Comparison of ENCODE assay signal across 6 fruit fly cellular contexts in the genomic region with DNA sequence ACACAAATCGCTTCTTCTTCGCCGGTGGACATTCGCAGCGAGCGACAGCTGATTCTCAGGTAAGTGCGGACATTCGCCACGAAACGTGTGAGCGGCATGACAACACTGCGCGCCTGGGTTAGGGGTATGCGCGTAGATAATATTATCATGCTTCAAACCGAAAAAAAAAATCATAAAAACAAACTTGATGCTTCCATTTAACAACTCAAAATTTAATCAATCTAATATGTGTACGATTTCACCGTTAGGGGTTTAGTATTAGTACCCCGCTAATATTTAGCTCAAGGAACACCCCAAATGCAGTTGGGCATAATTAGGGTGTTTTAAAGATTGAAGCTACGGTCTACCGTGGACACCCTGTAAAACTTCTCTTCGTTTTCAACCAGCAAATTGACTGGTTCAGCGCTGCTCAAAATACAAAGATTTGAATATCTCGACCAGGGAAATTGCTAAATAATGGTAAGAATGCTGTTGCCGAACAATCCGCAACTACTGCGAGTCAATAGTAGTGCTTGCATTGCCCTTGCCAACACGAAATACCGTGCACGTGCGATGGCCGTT.
A peak's percentile ranks its signal among the peaks of the same experiment; 100 is the strongest.
TF ChIP-seq lines count a peak whose summit lies in the region.

TSS of gene CG17271 (minus strand) at position 34 of the 561 bp plus-strand sequence.
TSS of gene RpS20 (plus strand) at position 367 of the 561 bp plus-strand sequence.

- TF ChIP-seq CTCF in S2 (optimal IDR thresholded peaks at IDR 0.05; lab: Kevin White, UChicago): peak; percentile 23 to 49
- TF ChIP-seq CTCF in whole organism, embryonic (GFP tag; optimal IDR thresholded peaks at IDR 0.05; lab: Kevin White, UChicago): peak; percentile 38

TF ChIP-seq in whole organism, adult, 20 proteins besides CTCF, POLR2A, EP300 and RAD21 (continues in another document):
- peak; percentile 81 for TF ChIP-seq ovo (GFP tag; optimal IDR thresholded peaks at IDR 0.05; lab: Kevin White, UChicago)
- TF ChIP-seq toe (GFP tag; optimal IDR thresholded peaks at IDR 0.05; lab: Kevin White, UChicago): peak; percentile 96
- TF ChIP-seq pad (GFP tag; optimal IDR thresholded peaks at IDR 0.05; lab: Kevin White, UChicago): peak; percentile 75
- no peak for TF ChIP-seq CG5204 (GFP tag; optimal IDR thresholded peaks at IDR 0.05; lab: Kevin White, UChicago)
- TF ChIP-seq kay (GFP tag; lab: Kevin White, UChicago; ENCODE audit: borderline replicate concordance): no peak
- TF ChIP-seq Clk (GFP tag; optimal IDR thresholded peaks at IDR 0.05; lab: Kevin White, UChicago): peak; percentile 89
- TF ChIP-seq cic (GFP tag; optimal IDR thresholded peaks at IDR 0.05; lab: Kevin White, UChicago): peak; percentile 70
- TF ChIP-seq CG33017 (tag; optimal IDR thresholded peaks at IDR 0.05; lab: Kevin White, UChicago): peak; percentile 69
- peak; percentile 92 for TF ChIP-seq CG11617 (GFP tag; optimal IDR thresholded peaks at IDR 0.05; lab: Kevin White, UChicago)
- TF ChIP-seq Hr96 (GFP tag; optimal IDR thresholded peaks at IDR 0.05; lab: Kevin White, UChicago): peak; percentile 95
- peak; percentile 92 for TF ChIP-seq CG14711 (tag; optimal IDR thresholded peaks at IDR 0.05; lab: Kevin White, UChicago)
- TF ChIP-seq bab1 (GFP tag; optimal IDR thresholded peaks at IDR 0.05; lab: Kevin White, UChicago): peak; percentile 91
- peak; percentile 85 for TF ChIP-seq CG7101 (tag; optimal IDR thresholded peaks at IDR 0.05; lab: Kevin White, UChicago)
- TF ChIP-seq CG7045 (GFP tag; optimal IDR thresholded peaks at IDR 0.05; lab: Kevin White, UChicago): peak; percentile 85
- peak; percentile 87 for TF ChIP-seq CG1620 (GFP tag; optimal IDR thresholded peaks at IDR 0.05; lab: Kevin White, UChicago)
- TF ChIP-seq cnc (optimal IDR thresholded peaks at IDR 0.05; lab: Kevin White, UChicago): no peak

TF ChIP-seq in whole organism, embryonic, 481 proteins besides CTCF, POLR2A, EP300 and RAD21 (continues in another document):
- peak; percentile 99 for TF ChIP-seq bigmax (GFP tag; optimal IDR thresholded peaks at IDR 0.05; lab: Kevin White, UChicago)
- peak; percentile 91 for TF ChIP-seq CG9727 (GFP tag; optimal IDR thresholded peaks at IDR 0.05; lab: Kevin White, UChicago)
- TF ChIP-seq CG12744 (GFP tag; optimal IDR thresholded peaks at IDR 0.05; lab: Kevin White, UChicago): peak; percentile 88
- TF ChIP-seq CG9437 (GFP tag; optimal IDR thresholded peaks at IDR 0.05; lab: Kevin White, UChicago): peak; percentile 69
- peak; percentile 89 for TF ChIP-seq ci (GFP tag; IDR thresholded peaks at IDR 0.05; lab: Robert Waterston, UW)
- TF ChIP-seq Sry-δ (GFP tag; optimal IDR thresholded peaks at IDR 0.05; lab: Kevin White, UChicago): peak; percentile 78
- peak; percentile 90 for TF ChIP-seq ase (GFP tag; IDR thresholded peaks at IDR 0.05; lab: Robert Waterston, UW)
- TF ChIP-seq CG13287 (GFP tag; IDR thresholded peaks at IDR 0.05; lab: Robert Waterston, UW; ENCODE audit: partially characterized antibody): peak; percentile 36
- peak; percentile 68 for TF ChIP-seq CrebB (tag; optimal IDR thresholded peaks at IDR 0.05; lab: Kevin White, UChicago)
- peak; percentile 94 for TF ChIP-seq pnt (GFP tag; optimal IDR thresholded peaks at IDR 0.05; lab: Kevin White, UChicago)
- peak; percentile 89 for TF ChIP-seq E2f1 (GFP tag; IDR thresholded peaks at IDR 0.05; lab: Robert Waterston, UW)
- peak; percentile 67 for TF ChIP-seq CG10959 (GFP tag; IDR thresholded peaks at IDR 0.05; lab: Robert Waterston, UW)
- TF ChIP-seq jumu (GFP tag; optimal IDR thresholded peaks at IDR 0.05; lab: Kevin White, UChicago): peak; percentile 96
- TF ChIP-seq CG1603 (tag; optimal IDR thresholded peaks at IDR 0.05; lab: Kevin White, UChicago): peak; percentile 91
- TF ChIP-seq CG1792 (GFP tag; optimal IDR thresholded peaks at IDR 0.05; lab: Kevin White, UChicago): peak; percentile 94
- TF ChIP-seq CG7357 (GFP tag; IDR thresholded peaks at IDR 0.05; lab: Robert Waterston, UW): peak; percentile 73

TF ChIP-seq in whole organism, prepupa, 60 proteins besides CTCF, POLR2A, EP300 and RAD21 (continues in another document):
- peak; percentile 87 for TF ChIP-seq Sox15 (GFP tag; optimal IDR thresholded peaks at IDR 0.05; lab: Kevin White, UChicago)
- TF ChIP-seq svp (GFP tag; lab: Kevin White, UChicago): no peak
- no peak for TF ChIP-seq CG8632 (GFP tag; optimal IDR thresholded peaks at IDR 0.05; lab: Kevin White, UChicago)
- TF ChIP-seq CG8119 (GFP tag; IDR thresholded peaks at IDR 0.05; lab: Robert Waterston, UW): peak; percentile 73
- peak; percentile 82 for TF ChIP-seq Lpt (GFP tag; optimal IDR thresholded peaks at IDR 0.05; lab: Kevin White, UChicago)
- peak; percentile 81 for TF ChIP-seq net (GFP tag; optimal IDR thresholded peaks at IDR 0.05; lab: Kevin White, UChicago)
- no peak for TF ChIP-seq dsx (GFP tag; optimal IDR thresholded peaks at IDR 0.05; lab: Kevin White, UChicago; ENCODE audit: poor library complexity, severe bottlenecking)
- peak; percentile 11 for TF ChIP-seq CG9139 (GFP tag; optimal IDR thresholded peaks at IDR 0.05; lab: Kevin White, UChicago)
- peak; percentile 80 for TF ChIP-seq CG11902 (GFP tag; optimal IDR thresholded peaks at IDR 0.05; lab: Kevin White, UChicago)
- TF ChIP-seq CG11762 (GFP tag; optimal IDR thresholded peaks at IDR 0.05; lab: Kevin White, UChicago; ENCODE audit: insufficient read depth): peak; percentile 74
- peak; percentile 90 for TF ChIP-seq esn (GFP tag; optimal IDR thresholded peaks at IDR 0.05; lab: Kevin White, UChicago)
- peak; percentile 69 for TF ChIP-seq CG6854 (GFP tag; optimal IDR thresholded peaks at IDR 0.05; lab: Kevin White, UChicago)
- TF ChIP-seq Hr4 (GFP tag; optimal IDR thresholded peaks at IDR 0.05; lab: Kevin White, UChicago): peak; percentile 91
- TF ChIP-seq Hr39 (GFP tag; optimal IDR thresholded peaks at IDR 0.05; lab: Kevin White, UChicago): peak; percentile 92
- peak; percentile 84 for TF ChIP-seq Sox102F (GFP tag; optimal IDR thresholded peaks at IDR 0.05; lab: Kevin White, UChicago)
- TF ChIP-seq CG10631 (GFP tag; optimal IDR thresholded peaks at IDR 0.05; lab: Kevin White, UChicago): peak; percentile 90
- no peak for TF ChIP-seq CG6276 (GFP tag; optimal IDR thresholded peaks at IDR 0.05; lab: Kevin White, UChicago)

TF ChIP-seq in whole organism, pupa, 21 proteins besides CTCF, POLR2A, EP300 and RAD21 (continues in another document):
- TF ChIP-seq CG14655 (GFP tag; optimal IDR thresholded peaks at IDR 0.05; lab: Kevin White, UChicago) (no peak), CG17806 (tag; optimal IDR thresholded peaks at IDR 0.05; lab: Kevin White, UChicago) (peak; percentile 74), CG32121 (GFP tag; IDR thresholded peaks at IDR 0.05; lab: Robert Waterston, UW) (peak; percentile 83), gl (tag; optimal IDR thresholded peaks at IDR 0.05; lab: Kevin White, UChicago) (peak; percentile 51), CG4496 (GFP tag; IDR thresholded peaks at IDR 0.05; lab: Robert Waterston, UW) (peak; percentile 92), fd96Ca (GFP tag; IDR thresholded peaks at IDR 0.05; lab: Robert Waterston, UW) (peak; percentile 90), Snoo (tag; optimal IDR thresholded peaks at IDR 0.05; lab: Kevin White, UChicago) (peak; percentile 75), CG10348 (GFP tag; IDR thresholded peaks at IDR 0.05; lab: Robert Waterston, UW) (no peak; the same call in 1 of the 2 replicates), CG9948 (tag; optimal IDR thresholded peaks at IDR 0.05; lab: Kevin White, UChicago) (peak; percentile 59), rn (GFP tag; IDR thresholded peaks at IDR 0.05; lab: Robert Waterston, UW) (peak; percentile 76), CG12605 (GFP tag; IDR thresholded peaks at IDR 0.05; lab: Robert Waterston, UW) (peak; percentile 67), CG34367 (tag; optimal IDR thresholded peaks at IDR 0.05; lab: Kevin White, UChicago) (peak; percentile 64), Ets98B (GFP tag; IDR thresholded peaks at IDR 0.05; lab: Robert Waterston, UW) (peak; percentile 88), Pif1B (GFP tag; optimal IDR thresholded peaks at IDR 0.05; lab: Kevin White, UChicago) (no peak), EcR (GFP tag; optimal IDR thresholded peaks at IDR 0.05; lab: Kevin White, UChicago) (peak; percentile 32), CG13204 (GFP tag; optimal IDR thresholded peaks at IDR 0.05; lab: Kevin White, UChicago) (no peak), CG15710 (tag; optimal IDR thresholded peaks at IDR 0.05; lab: Kevin White, UChicago) (peak; percentile 77), CG8159 (tag; optimal IDR thresholded peaks at IDR 0.05; lab: Kevin White, UChicago) (peak; percentile 74), CG8301 (tag; optimal IDR thresholded peaks at IDR 0.05; lab: Kevin White, UChicago) (peak; percentile 80)

TF ChIP-seq in whole organism, wandering third instar larva, 38 proteins besides CTCF, POLR2A, EP300 and RAD21 (continues in another document):
- TF ChIP-seq sage (GFP tag; optimal IDR thresholded peaks at IDR 0.05; lab: Kevin White, UChicago): no peak
- TF ChIP-seq Mio (GFP tag; optimal IDR thresholded peaks at IDR 0.05; lab: Kevin White, UChicago): peak; percentile 37
- TF ChIP-seq tai (GFP tag; optimal IDR thresholded peaks at IDR 0.05; lab: Kevin White, UChicago): no peak
- no peak for TF ChIP-seq Hr78 (GFP tag; optimal IDR thresholded peaks at IDR 0.05; lab: Kevin White, UChicago)
- peak; percentile 67 for TF ChIP-seq psq (GFP tag; optimal IDR thresholded peaks at IDR 0.05; lab: Kevin White, UChicago)
- TF ChIP-seq dl (GFP tag; optimal IDR thresholded peaks at IDR 0.05; lab: Kevin White, UChicago; ENCODE audit: insufficient read depth in 1 of 2, partially characterized antibody in 2 of 2): peak in 1 of 2 experiments; percentile 78
- peak; percentile 95 for TF ChIP-seq sv (GFP tag; optimal IDR thresholded peaks at IDR 0.05; lab: Kevin White, UChicago)
- no peak for TF ChIP-seq GATAd (GFP tag; optimal IDR thresholded peaks at IDR 0.05; lab: Kevin White, UChicago)
- TF ChIP-seq N (GFP tag; optimal IDR thresholded peaks at IDR 0.05; lab: Kevin White, UChicago): no peak
- peak; percentile 89 for TF ChIP-seq rgr (GFP tag; optimal IDR thresholded peaks at IDR 0.05; lab: Kevin White, UChicago)
- no peak for TF ChIP-seq Rel (GFP tag; optimal IDR thresholded peaks at IDR 0.05; lab: Kevin White, UChicago)
- peak; percentile 74 for TF ChIP-seq Rel (tag; optimal IDR thresholded peaks at IDR 0.05; lab: Kevin White, UChicago)
- peak; percentile 68 for TF ChIP-seq dmrt93B (GFP tag; optimal IDR thresholded peaks at IDR 0.05; lab: Kevin White, UChicago)
- TF ChIP-seq Jra (GFP tag; optimal IDR thresholded peaks at IDR 0.05; lab: Kevin White, UChicago): peak; percentile 91
- peak; percentile 91 for TF ChIP-seq ey (GFP tag; optimal IDR thresholded peaks at IDR 0.05; lab: Kevin White, UChicago)
- peak; percentile 66 for TF ChIP-seq dsf (GFP tag; optimal IDR thresholded peaks at IDR 0.05; lab: Kevin White, UChicago; ENCODE audit: borderline replicate concordance)
- no peak for TF ChIP-seq brk (GFP tag; optimal IDR thresholded peaks at IDR 0.05; lab: Kevin White, UChicago)
- TF ChIP-seq CrebA (GFP tag; optimal IDR thresholded peaks at IDR 0.05; lab: Kevin White, UChicago; ENCODE audit: borderline replicate concordance): no peak
- TF ChIP-seq Hr83 (GFP tag; optimal IDR thresholded peaks at IDR 0.05; lab: Kevin White, UChicago; ENCODE audit: poor library complexity, severe bottlenecking): peak; percentile 87
- peak; percentile 78 for TF ChIP-seq HLH106 (tag; optimal IDR thresholded peaks at IDR 0.05; lab: Kevin White, UChicago)
